Worm (Caenorhabditis elegans): ENCODE measurements around the gene pas-1.

DNA sequence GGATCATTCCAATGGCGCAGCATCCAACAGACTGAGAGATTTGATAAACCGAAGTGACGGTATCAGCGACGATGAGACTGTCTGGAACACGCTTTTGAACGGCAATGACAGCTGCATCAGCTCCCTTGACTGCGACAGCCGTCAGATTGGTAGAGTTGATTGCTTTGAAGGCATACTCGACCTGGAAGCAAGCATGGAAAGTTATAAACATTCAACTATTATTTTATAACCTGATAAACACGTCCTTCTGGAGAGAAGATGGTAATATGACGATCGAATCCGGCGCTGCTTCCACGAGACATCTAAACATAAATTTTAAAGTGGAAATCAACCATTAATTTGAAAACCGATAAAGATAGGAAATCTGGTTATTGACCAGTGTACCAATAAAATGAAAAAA, at the start of gene pas-1:
- TF ChIP-seq dmd-4 (tag; optimal IDR thresholded peaks at IDR 0.05; ENCODE audit: borderline replicate concordance) (no peak), dve-1 (tag; optimal IDR thresholded peaks at IDR 0.05) (no peak), fax-1 (tag; optimal IDR thresholded peaks at IDR 0.05) (no peak), pqm-1 (tag; optimal IDR thresholded peaks at IDR 0.05) (no peak), sdc-2 (tag; optimal IDR thresholded peaks at IDR 0.05) (no peak), fkh-10 (GFP tag; optimal IDR thresholded peaks at IDR 0.05) (no peak), fkh-6 (tag; optimal IDR thresholded peaks at IDR 0.05) (no peak), sox-2 (GFP tag; IDR thresholded peaks at IDR 0.05) (no peak), hlh-6 (tag; optimal IDR thresholded peaks at IDR 0.05) (no peak)

Measured in whole organism, late embryonic.